Fruit fly (Drosophila melanogaster) whole organism, wandering third instar larva: ENCODE results near the gene Ca-beta.
A peak's percentile ranks its signal among the peaks of the same experiment; 100 is the strongest.

ENCODE experiments used
- Abd-B ChIP-seq: fragments of >200 bp; optimal IDR thresholded peaks from 2 replicates; lab custom pipeline; 2017; ENCODE audit warnings: missing biosample characterization, missing genetic modification characterization
- CG32264 ChIP-seq: fragments of 200-800 bp; sonication (Bioruptor generic); optimal IDR thresholded peaks from 2 replicates; lab custom pipeline; 2016; ENCODE audit warnings: missing biosample characterization, missing genetic modification characterization
- CG9705 ChIP-seq: fragments of 200-800 bp; sonication (Bioruptor generic); optimal IDR thresholded peaks from 2 replicates; lab custom pipeline; 2018; ENCODE audit warnings: missing biosample characterization, mild to moderate bottlenecking, missing genetic modification characterization
- Dfd ChIP-seq: fragments of >200 bp; optimal IDR thresholded peaks from 2 replicates; lab custom pipeline; 2017; ENCODE audit warnings: missing biosample characterization, missing genetic modification characterization
- GATAd ChIP-seq: sonication (Bioruptor generic); optimal IDR thresholded peaks from 2 replicates; lab custom pipeline; 2016; ENCODE audit warnings: missing biosample characterization, missing genetic modification characterization
- HLH106 ChIP-seq: fragments of 200-800 bp; optimal IDR thresholded peaks from 3 replicates; lab custom pipeline; 2019; ENCODE audit warnings: missing biosample characterization, mild to moderate bottlenecking, missing genetic modification characterization, moderate library complexity
- Hnf4 ChIP-seq: fragments of 200-800 bp; sonication (Bioruptor generic); optimal IDR thresholded peaks from 2 replicates; lab custom pipeline; 2016; ENCODE audit warnings: missing biosample characterization, mild to moderate bottlenecking, missing genetic modification characterization
- Hr78 ChIP-seq: fragments of >200 bp; optimal IDR thresholded peaks from 2 replicates; lab custom pipeline; 2017; ENCODE audit warnings: missing biosample characterization, missing genetic modification characterization
- Hr83 ChIP-seq: fragments of 200-300 bp; sonication (Bioruptor generic); optimal IDR thresholded peaks from 2 replicates; lab custom pipeline; 2016; ENCODE audit warnings: missing biosample characterization, mild to moderate bottlenecking, missing genetic modification characterization, moderate library complexity; ENCODE audit not compliant: poor library complexity, severe bottlenecking
- Jra ChIP-seq: sonication (Bioruptor generic); optimal IDR thresholded peaks from 2 replicates; lab custom pipeline; 2016; ENCODE audit warnings: missing biosample characterization, missing genetic modification characterization
- Myc ChIP-seq: fragments of >200 bp; optimal IDR thresholded peaks from 2 replicates; lab custom pipeline; 2017
- N ChIP-seq: fragments of >200 bp; optimal IDR thresholded peaks from 2 replicates; lab custom pipeline; 2018; ENCODE audit warnings: missing biosample characterization, missing external identifiers, missing genetic modification characterization
- OdsH ChIP-seq: fragments of 200-800 bp; sonication (Bioruptor generic); optimal IDR thresholded peaks from 2 replicates; lab custom pipeline; 2016; ENCODE audit warnings: missing biosample characterization, mild to moderate bottlenecking, missing genetic modification characterization
- Rel ChIP-seq, 2 experiments: fragments of 200-800 bp; sonication (Bioruptor generic) in 1 of 2; optimal IDR thresholded peaks; 2 replicates in 1 of 2; 3 replicates in 1 of 2; lab custom pipeline; 2016 to 2019; ENCODE audit warnings: mild to moderate bottlenecking in 2 of 2, missing biosample characterization in 2 of 2, missing genetic modification characterization in 2 of 2, moderate library complexity in 1 of 2
- Sp1 ChIP-seq: fragments of 200-800 bp; sonication (Bioruptor generic); optimal IDR thresholded peaks from 3 replicates; lab custom pipeline; 2019; ENCODE audit warnings: missing biosample characterization, mild to moderate bottlenecking, missing genetic modification characterization, moderate library complexity
- Vsx2 ChIP-seq: fragments of 200-300, 225-300 bp; sonication (Bioruptor generic); optimal IDR thresholded peaks from 2 replicates; lab custom pipeline; 2018; ENCODE audit warnings: missing biosample characterization, missing genetic modification characterization; ENCODE audit not compliant: partially characterized antibody
- brk ChIP-seq: fragments of 200-800 bp; sonication (Bioruptor generic); optimal IDR thresholded peaks from 2 replicates; lab custom pipeline; 2016; ENCODE audit warnings: missing biosample characterization, mild to moderate bottlenecking, missing genetic modification characterization
- dl ChIP-seq, 2 experiments: fragments of 175-275, 200-275 bp in 1 of 2; fragments of 200-275 bp in 1 of 2; sonication (Bioruptor generic); optimal IDR thresholded peaks; lab custom pipeline; 2018; ENCODE audit warnings: mild to moderate bottlenecking in 2 of 2, missing biosample characterization in 2 of 2, missing genetic modification characterization in 2 of 2, moderate library complexity in 2 of 2; ENCODE audit not compliant: partially characterized antibody in 2 of 2, insufficient read depth in 1 of 2
- dmrt93B ChIP-seq: fragments of 200-800 bp; sonication (Bioruptor generic); optimal IDR thresholded peaks from 2 replicates; lab custom pipeline; 2018; ENCODE audit warnings: missing biosample characterization, mild to moderate bottlenecking, missing genetic modification characterization
- dsf ChIP-seq: sonication (Bioruptor generic); optimal IDR thresholded peaks from 2 replicates; lab custom pipeline; 2016; ENCODE audit warnings: missing biosample characterization, missing genetic modification characterization, borderline replicate concordance
- ey ChIP-seq: fragments of 200-800 bp; sonication (Bioruptor generic); optimal IDR thresholded peaks from 2 replicates; lab custom pipeline; 2016; ENCODE audit warnings: missing biosample characterization, missing genetic modification characterization
- h ChIP-seq: fragments of 200-800 bp; sonication (Bioruptor generic); optimal IDR thresholded peaks from 3 replicates; lab custom pipeline; 2016; ENCODE audit warnings: missing biosample characterization, mild to moderate bottlenecking, missing genetic modification characterization
- jim ChIP-seq: fragments of 175-275, 200-325 bp; sonication (Bioruptor generic); optimal IDR thresholded peaks from 2 replicates; lab custom pipeline; 2016; ENCODE audit warnings: missing biosample characterization, mild to moderate bottlenecking, missing genetic modification characterization
- lola ChIP-seq: fragments of >200 bp; optimal IDR thresholded peaks from 2 replicates; lab custom pipeline; 2017; ENCODE audit warnings: missing biosample characterization, missing genetic modification characterization
- pan ChIP-seq: fragments of >200 bp; optimal IDR thresholded peaks from 2 replicates; lab custom pipeline; 2017
- psq ChIP-seq: fragments of 200-800 bp; sonication (Bioruptor generic); optimal IDR thresholded peaks from 3 replicates; lab custom pipeline; 2017; ENCODE audit warnings: missing biosample characterization, mild to moderate bottlenecking, missing genetic modification characterization, moderate library complexity
- rgr ChIP-seq: fragments of 200-800 bp; sonication (Bioruptor generic); optimal IDR thresholded peaks from 3 replicates; lab custom pipeline; 2016; ENCODE audit warnings: missing biosample characterization, mild to moderate bottlenecking, missing genetic modification characterization
- sage ChIP-seq: fragments of 200-800 bp; sonication (Bioruptor generic); optimal IDR thresholded peaks from 2 replicates; lab custom pipeline; 2016; ENCODE audit warnings: missing biosample characterization, mild to moderate bottlenecking, missing genetic modification characterization
- sv ChIP-seq: fragments of 200-800 bp; sonication (Bioruptor generic); optimal IDR thresholded peaks from 3 replicates; lab custom pipeline; 2016; ENCODE audit warnings: missing biosample characterization, missing genetic modification characterization
- tai ChIP-seq: sonication (Bioruptor generic); optimal IDR thresholded peaks from 2 replicates; lab custom pipeline; 2016; ENCODE audit warnings: missing biosample characterization, missing genetic modification characterization
- usp ChIP-seq: fragments of >200 bp; optimal IDR thresholded peaks from 2 replicates; lab custom pipeline; 2017; ENCODE audit warnings: missing biosample characterization, missing genetic modification characterization
- woc ChIP-seq: sonication (Bioruptor generic); optimal IDR thresholded peaks from 2 replicates; lab custom pipeline; 2016; ENCODE audit warnings: missing biosample characterization, mild to moderate bottlenecking, missing genetic modification characterization

Ca-beta gene

DNA sequence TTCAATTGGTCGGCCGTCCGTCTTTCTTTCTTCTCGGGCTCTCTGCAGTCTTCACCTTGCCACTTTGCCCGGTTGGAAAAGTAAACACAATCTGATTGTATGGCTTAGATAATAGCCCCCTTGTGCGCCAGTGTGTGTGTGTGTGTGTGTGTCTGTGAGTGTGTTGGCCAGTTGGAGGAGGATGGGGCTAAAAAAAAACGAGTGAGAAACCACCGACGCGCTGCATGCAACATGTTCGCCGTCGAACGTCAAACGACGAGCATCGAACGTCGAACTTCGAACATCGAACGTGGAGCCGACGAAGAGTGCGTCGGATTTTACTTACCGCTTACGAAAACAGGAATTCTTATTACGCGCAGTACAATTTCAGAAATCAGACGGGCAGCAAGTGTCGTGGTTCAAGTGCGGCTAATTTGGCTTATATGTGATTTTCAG lies 7.0 kb upstream of the Ca-beta start, which contains the start of gene ab:
TSS of gene ab (plus strand) at position 355 of the 435 bp plus-strand sequence.
- TF ChIP-seq psq (GFP tag; lab: Kevin White, UChicago) (peak; percentile 0), HLH106 (tag; lab: Kevin White, UChicago) (no peak), N (no peak), dl (GFP tag; optimal IDR thresholded peaks at IDR 0.05; lab: Kevin White, UChicago; ENCODE audit: insufficient read depth in 1 of 2, partially characterized antibody in 2 of 2) (no peak), jim (GFP tag; lab: Kevin White, UChicago) (no peak), h (GFP tag; lab: Kevin White, UChicago) (no peak), Vsx2 (GFP tag; lab: Kevin White, UChicago) (peak; percentile 77), Rel (GFP tag; optimal IDR thresholded peaks at IDR 0.05; lab: Kevin White, UChicago) (no peak), Rel (tag; optimal IDR thresholded peaks at IDR 0.05; lab: Kevin White, UChicago) (no peak), Hr78 (no peak), brk (GFP tag; lab: Kevin White, UChicago) (no peak), Hnf4 (GFP tag; lab: Kevin White, UChicago) (no peak), rgr (GFP tag; lab: Kevin White, UChicago) (peak; percentile 4)

DNA sequence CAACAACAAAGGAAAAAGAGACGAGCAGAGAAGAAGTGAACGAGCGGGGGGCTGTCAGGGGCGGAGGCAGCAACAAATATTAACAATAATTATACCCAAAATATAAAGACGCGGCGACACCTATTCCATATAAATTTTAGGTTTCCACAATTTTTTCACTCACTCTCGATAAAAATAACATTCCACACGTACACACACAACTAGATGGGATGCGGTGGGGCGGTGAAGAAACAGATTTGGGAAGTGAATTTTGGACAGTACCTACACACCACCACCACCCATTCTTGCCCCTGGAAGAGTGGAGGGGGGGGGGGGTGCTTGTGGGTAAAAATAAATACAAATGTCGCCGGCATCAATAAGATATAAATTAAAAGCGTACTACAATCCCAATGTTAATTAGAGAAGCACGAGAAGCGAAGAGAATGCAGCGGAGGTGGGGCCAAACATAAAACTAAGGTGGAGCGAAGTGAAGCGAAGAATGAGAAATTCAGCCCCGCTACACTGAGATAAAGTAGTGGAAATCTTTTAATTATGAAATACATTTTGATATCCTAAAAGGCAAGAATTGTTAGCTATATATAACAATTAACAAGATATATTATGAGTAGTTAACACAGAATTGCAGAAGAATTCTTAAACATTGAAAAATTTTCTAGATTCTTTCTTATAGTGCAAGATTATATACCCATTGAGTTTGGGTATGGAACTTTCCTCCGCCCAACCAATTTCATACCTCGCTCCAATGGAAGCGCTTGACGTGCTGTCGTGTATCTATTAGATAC lies 5.4 kb upstream of the Ca-beta start:
- TF ChIP-seq sv (GFP tag; lab: Kevin White, UChicago) (peak; percentile 24), OdsH (GFP tag; lab: Kevin White, UChicago) (peak; percentile 5), Abd-B (GFP tag; lab: Kevin White, UChicago) (no peak)

DNA sequence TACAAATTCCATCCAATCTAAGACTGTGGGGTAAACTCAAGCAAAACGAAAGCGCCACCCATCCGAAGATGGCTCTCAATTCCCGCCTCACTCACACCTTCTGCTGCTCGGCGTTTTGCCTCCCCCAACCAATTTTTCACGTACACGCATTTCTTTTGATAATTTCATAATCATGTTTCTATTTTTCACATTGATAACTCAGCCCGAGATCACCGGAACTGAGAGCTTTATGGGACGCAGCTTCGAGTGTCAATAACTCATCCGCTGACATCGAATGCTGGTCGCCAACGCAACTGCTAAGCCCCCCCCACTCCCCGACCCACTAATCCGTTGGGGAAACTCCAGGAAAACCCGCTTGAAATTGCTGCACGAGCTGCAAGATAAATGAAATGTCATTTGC lies 4.1 kb upstream of the Ca-beta start:
- TF ChIP-seq lola (GFP tag; lab: Kevin White, UChicago): no peak
- no peak for TF ChIP-seq CG9705
- TF ChIP-seq tai (GFP tag; lab: Kevin White, UChicago): no peak
- TF ChIP-seq Dfd (GFP tag; lab: Kevin White, UChicago): no peak
- TF ChIP-seq rgr (GFP tag; lab: Kevin White, UChicago): no peak
- no peak for TF ChIP-seq Abd-B (GFP tag; lab: Kevin White, UChicago)
- no peak for TF ChIP-seq sv (GFP tag; lab: Kevin White, UChicago)
- TF ChIP-seq woc (GFP tag; lab: Kevin White, UChicago): no peak
- TF ChIP-seq sage (GFP tag; lab: Kevin White, UChicago): no peak

DNA sequence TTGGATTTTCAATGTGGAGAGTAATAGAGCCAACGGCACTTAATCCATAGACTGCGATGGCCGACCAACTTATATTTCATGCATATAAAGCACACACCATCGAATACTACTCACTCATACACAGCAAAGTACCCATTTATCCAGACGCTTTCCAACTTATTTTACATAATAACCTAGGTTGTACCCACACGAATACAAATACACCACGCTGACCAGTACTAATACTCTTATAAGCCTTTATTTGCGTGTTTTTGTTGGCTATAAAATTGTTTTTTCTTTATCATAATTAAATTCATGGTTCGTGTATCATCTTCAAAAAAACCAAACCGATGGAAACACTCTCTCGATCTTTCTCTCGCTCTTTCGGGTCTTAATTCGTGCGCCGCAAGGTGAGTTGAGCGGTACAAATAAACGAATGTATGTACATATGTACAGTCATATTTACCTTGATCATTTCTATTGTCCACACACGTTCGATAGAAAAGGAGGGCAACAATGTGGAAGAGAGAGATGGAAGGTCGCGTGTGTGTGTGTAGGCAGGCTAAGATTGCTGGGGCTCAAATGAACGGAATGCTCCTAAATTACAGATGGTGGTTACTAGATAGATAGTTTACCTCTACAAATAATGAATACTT lies 3.4 kb upstream of the Ca-beta start:
- TF ChIP-seq dmrt93B (GFP tag; lab: Kevin White, UChicago) (no peak), Myc (lab: Kevin White, UChicago) (no peak), tai (GFP tag; lab: Kevin White, UChicago) (no peak), ey (GFP tag; lab: Kevin White, UChicago) (no peak), GATAd (GFP tag; lab: Kevin White, UChicago) (no peak), usp (GFP tag; lab: Kevin White, UChicago) (no peak), Rel (GFP tag; optimal IDR thresholded peaks at IDR 0.05; lab: Kevin White, UChicago) (no peak), Rel (tag; optimal IDR thresholded peaks at IDR 0.05; lab: Kevin White, UChicago) (no peak), Vsx2 (GFP tag; lab: Kevin White, UChicago) (no peak), jim (GFP tag; lab: Kevin White, UChicago) (no peak), brk (GFP tag; lab: Kevin White, UChicago) (no peak), psq (GFP tag; lab: Kevin White, UChicago) (no peak)

DNA sequence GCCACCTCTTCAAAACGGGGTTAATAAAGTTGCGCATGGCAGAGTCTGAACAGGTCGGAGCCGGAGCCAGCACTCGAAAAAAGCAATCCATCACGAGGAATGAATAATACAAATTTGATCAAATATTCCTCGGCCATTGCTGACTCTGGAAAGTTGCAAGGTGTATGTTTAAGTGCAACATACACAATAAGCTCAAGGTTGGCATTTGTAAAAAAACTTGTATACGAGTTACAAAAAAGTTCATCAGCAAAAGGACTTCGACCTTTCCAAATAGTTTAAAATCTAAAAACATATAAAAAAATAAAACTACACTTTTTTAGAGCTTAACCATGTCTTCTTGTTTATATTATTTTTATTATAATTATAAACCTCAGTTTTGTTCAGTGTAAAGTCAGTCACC lies 2.6 kb downstream of the Ca-beta start:
- no peak for TF ChIP-seq lola (GFP tag; lab: Kevin White, UChicago)
- no peak for TF ChIP-seq h (GFP tag; lab: Kevin White, UChicago)
- TF ChIP-seq N: no peak
- no peak for TF ChIP-seq OdsH (GFP tag; lab: Kevin White, UChicago)
- no peak for TF ChIP-seq pan (lab: Kevin White, UChicago)
- no peak for TF ChIP-seq Rel (GFP tag; optimal IDR thresholded peaks at IDR 0.05; lab: Kevin White, UChicago)
- TF ChIP-seq Rel (tag; optimal IDR thresholded peaks at IDR 0.05; lab: Kevin White, UChicago): no peak
- no peak for TF ChIP-seq sage (GFP tag; lab: Kevin White, UChicago)
- no peak for TF ChIP-seq dsf
- no peak for TF ChIP-seq dmrt93B (GFP tag; lab: Kevin White, UChicago)
- no peak for TF ChIP-seq Dfd (GFP tag; lab: Kevin White, UChicago)
- no peak for TF ChIP-seq usp (GFP tag; lab: Kevin White, UChicago)
- no peak for TF ChIP-seq Vsx2 (GFP tag; lab: Kevin White, UChicago)
- no peak for TF ChIP-seq CG32264
- TF ChIP-seq Jra: no peak
- TF ChIP-seq Hr83: no peak
- TF ChIP-seq CG9705: no peak
- no peak for TF ChIP-seq HLH106 (tag; lab: Kevin White, UChicago)
- TF ChIP-seq Sp1 (GFP tag; lab: Kevin White, UChicago): no peak
- no peak for TF ChIP-seq GATAd (GFP tag; lab: Kevin White, UChicago)
- TF ChIP-seq, all 38 proteins: peak for 0
